Fruit fly (Drosophila melanogaster) whole organism, embryonic: ENCODE measurements around the gene Rim2.

Source experiments
- ATbp ChIP-seq: fragments of 200-800 bp; sonication (Bioruptor generic); optimal IDR thresholded peaks from 2 replicates; lab custom pipeline; 2017; ENCODE audit warnings: missing biosample characterization, mild to moderate bottlenecking, missing genetic modification characterization, missing genetic modification reagents
- Adf1 ChIP-seq: fragments of 200-800 bp; sonication (Bioruptor generic); IDR thresholded peaks from 2 replicates; pipeline ENCODE4 v1.3.6; 2022; ENCODE audit warnings: missing biosample characterization, missing genetic modification characterization
- CG10209 ChIP-seq: fragments of 200-800 bp; sonication (Bioruptor generic); optimal IDR thresholded peaks from 3 replicates; lab custom pipeline; 2017; ENCODE audit warnings: missing biosample characterization, mild to moderate bottlenecking, missing genetic modification characterization, missing genetic modification reagents
- CG10565 ChIP-seq: fragments of 200-800 bp; sonication (Bioruptor generic); optimal IDR thresholded peaks from 3 replicates; lab custom pipeline; 2016; ENCODE audit warnings: missing biosample characterization, mild to moderate bottlenecking, missing genetic modification characterization
- CG12104 ChIP-seq: fragments of 200-800 bp; sonication (Bioruptor generic); optimal IDR thresholded peaks from 3 replicates; lab custom pipeline; 2016; ENCODE audit warnings: missing biosample characterization, missing genetic modification characterization
- CG12659 ChIP-seq: fragments of 200-800 bp; sonication (Bioruptor generic); optimal IDR thresholded peaks from 3 replicates; lab custom pipeline; 2017; ENCODE audit warnings: mild to moderate bottlenecking, missing biosample characterization, missing genetic modification reagents, missing genetic modification characterization
- CG14014 ChIP-seq: fragments of 200-800 bp; sonication (Bioruptor generic); IDR thresholded peaks from 2 replicates; pipeline ENCODE4 v1.3.6; 2022; ENCODE audit warnings: missing biosample characterization, missing genetic modification characterization
- CG1602 ChIP-seq: fragments of 200-800 bp; sonication (Bioruptor generic); optimal IDR thresholded peaks from 3 replicates; lab custom pipeline; 2016; ENCODE audit warnings: missing biosample characterization, missing genetic modification characterization
- CG17186 ChIP-seq: fragments of 200-800 bp; sonication (Bioruptor generic); optimal IDR thresholded peaks from 3 replicates; lab custom pipeline; 2017; ENCODE audit warnings: missing biosample characterization, missing genetic modification reagents, missing genetic modification characterization
- CG17361 ChIP-seq: fragments of 200-800 bp; sonication (Bioruptor generic); IDR thresholded peaks from 3 replicates; pipeline ENCODE4 v1.3.6; 2022; ENCODE audit warnings: missing biosample characterization, missing genetic modification characterization
- CG18476 ChIP-seq: fragments of 200-800 bp; sonication (Bioruptor generic); optimal IDR thresholded peaks from 2 replicates; lab custom pipeline; 2016; ENCODE audit warnings: missing biosample characterization, mild to moderate bottlenecking, missing genetic modification characterization
- CG2120 ChIP-seq: fragments of 200-800 bp; sonication (Bioruptor generic); optimal IDR thresholded peaks from 3 replicates; lab custom pipeline; 2016; ENCODE audit warnings: missing biosample characterization, missing genetic modification characterization
- CG2129 ChIP-seq: fragments of 200-800 bp; sonication (Bioruptor generic); IDR thresholded peaks from 2 replicates; pipeline ENCODE4 v1.3.6; 2022; ENCODE audit warnings: missing biosample characterization, missing genetic modification characterization; ENCODE audit not compliant: partially characterized antibody
- CG2199 ChIP-seq: fragments of 200-800 bp; sonication (Bioruptor generic); IDR thresholded peaks from 3 replicates; pipeline ENCODE4 v1.3.6; 2022; ENCODE audit warnings: missing biosample characterization, missing genetic modification characterization
- CG2889 ChIP-seq: fragments of 200-800 bp; sonication (Bioruptor generic); IDR thresholded peaks from 3 replicates; pipeline ENCODE4 v1.3.6; 2022; ENCODE audit warnings: missing biosample characterization, missing genetic modification characterization
- CG3995 ChIP-seq: fragments of 200-800 bp; sonication (Bioruptor generic); optimal IDR thresholded peaks from 3 replicates; lab custom pipeline; 2016; ENCODE audit warnings: missing biosample characterization, missing genetic modification characterization
- CG6683 ChIP-seq: fragments of 200-800 bp; sonication (Bioruptor generic); optimal IDR thresholded peaks from 2 replicates; lab custom pipeline; 2017; ENCODE audit warnings: missing biosample characterization, mild to moderate bottlenecking, missing genetic modification characterization, missing genetic modification reagents
- CG8765 ChIP-seq: fragments of 200-800 bp; sonication (Bioruptor generic); IDR thresholded peaks from 2 replicates; pipeline ENCODE4 v1.3.6; 2022; ENCODE audit warnings: missing biosample characterization, missing genetic modification characterization
- CTCF ChIP-seq: fragments of 200-800 bp; sonication (Bioruptor generic); optimal IDR thresholded peaks from 2 replicates; lab custom pipeline; 2017; ENCODE audit warnings: missing biosample characterization, mild to moderate bottlenecking, missing genetic modification characterization, moderate library complexity
- CoRest ChIP-seq: fragments of 200-800 bp; sonication (Bioruptor generic); optimal IDR thresholded peaks from 3 replicates; lab custom pipeline; 2018; ENCODE audit warnings: missing biosample characterization, mild to moderate bottlenecking, missing genetic modification characterization, moderate library complexity
- Dp ChIP-seq: fragments of 200-800 bp; sonication (Bioruptor generic); optimal IDR thresholded peaks from 2 replicates; lab custom pipeline; 2018; ENCODE audit warnings: missing biosample characterization, mild to moderate bottlenecking, missing genetic modification characterization, moderate library complexity
- Hmr ChIP-seq: fragments of 200-800 bp; sonication (Bioruptor generic); optimal IDR thresholded peaks from 3 replicates; lab custom pipeline; 2017; ENCODE audit warnings: mild to moderate bottlenecking, missing biosample characterization, missing genetic modification reagents, missing genetic modification characterization
- Hmx ChIP-seq: fragments of 200-800 bp; sonication (Bioruptor generic); optimal IDR thresholded peaks from 2 replicates; lab custom pipeline; 2016; ENCODE audit warnings: missing biosample characterization, missing genetic modification characterization
- Hr51 ChIP-seq, 2 experiments: fragments of 200-800 bp; sonication (Bioruptor generic); optimal IDR thresholded peaks; 2 replicates in 1 of 2; 3 replicates in 1 of 2; lab custom pipeline; 2016 to 2018; ENCODE audit warnings: missing biosample characterization in 2 of 2, missing genetic modification characterization in 2 of 2, mild to moderate bottlenecking in 1 of 2, moderate library complexity in 1 of 2
- MBD-R2 ChIP-seq: fragments of 200-800 bp; sonication (Bioruptor generic); IDR thresholded peaks from 2 replicates; pipeline ENCODE4 v1.3.6; 2022; ENCODE audit warnings: missing biosample characterization, missing genetic modification characterization
- Mad ChIP-seq: fragments of 200-800 bp; sonication (Bioruptor generic); optimal IDR thresholded peaks from 2 replicates; lab custom pipeline; 2016; ENCODE audit warnings: missing biosample characterization, missing genetic modification characterization
- Mrtf ChIP-seq: fragments of 200-800 bp; sonication (Bioruptor generic); IDR thresholded peaks from 3 replicates; pipeline ENCODE4 v1.3.6; 2022; ENCODE audit warnings: missing biosample characterization, missing genetic modification characterization
- NC2β ChIP-seq: fragments of 200-800 bp; sonication (Bioruptor generic); optimal IDR thresholded peaks from 2 replicates; lab custom pipeline; 2016; ENCODE audit warnings: missing biosample characterization, missing genetic modification characterization
- NFAT ChIP-seq: fragments of 200-800 bp; sonication (Bioruptor generic); IDR thresholded peaks from 2 replicates; pipeline ENCODE4 v1.3.6; 2022; ENCODE audit warnings: missing biosample characterization, missing genetic modification characterization
- Neu2 ChIP-seq: fragments of 200-800 bp; sonication (Bioruptor generic); optimal IDR thresholded peaks from 3 replicates; lab custom pipeline; 2016; ENCODE audit warnings: missing biosample characterization, missing genetic modification characterization, borderline replicate concordance
- Optix ChIP-seq: fragments of 200-800 bp; sonication (Bioruptor generic); IDR thresholded peaks from 3 replicates; pipeline ENCODE4 v1.3.6; 2022; ENCODE audit warnings: missing biosample characterization, missing genetic modification characterization
- Poxn ChIP-seq: fragments of 200-800 bp; sonication (Bioruptor generic); IDR thresholded peaks from 2 replicates; pipeline ENCODE4 v1.3.6; 2022; ENCODE audit warnings: missing biosample characterization, missing genetic modification characterization
- Stat92E ChIP-seq, 3 experiments: fragments of >200 bp in 2 of 3; fragments of 200-800 bp in 1 of 3; sonication (Bioruptor generic) in 1 of 3; optimal IDR thresholded peaks; 2 replicates each; lab custom pipeline; 2017 to 2019; ENCODE audit warnings: missing biosample characterization in 3 of 3, missing genetic modification characterization in 3 of 3, mild to moderate bottlenecking in 1 of 3, moderate library complexity in 1 of 3
- ash1 ChIP-seq: fragments of 200-800 bp; sonication (Bioruptor generic); optimal IDR thresholded peaks from 2 replicates; lab custom pipeline; 2018; ENCODE audit warnings: missing biosample characterization, mild to moderate bottlenecking, missing genetic modification characterization
- bab2 ChIP-seq: fragments of 200-800 bp; sonication (Bioruptor generic); optimal IDR thresholded peaks from 2 replicates; lab custom pipeline; 2016; ENCODE audit warnings: missing biosample characterization, missing genetic modification characterization
- bsh ChIP-seq, 2 experiments: fragments of 200-800 bp; sonication (Bioruptor generic); optimal IDR thresholded peaks; 2 replicates each; lab custom pipeline; 2017 to 2018; ENCODE audit warnings: mild to moderate bottlenecking in 2 of 2, missing biosample characterization in 2 of 2, missing genetic modification characterization in 2 of 2, moderate library complexity in 1 of 2
- corto ChIP-seq: fragments of 200-800 bp; sonication (Bioruptor generic); optimal IDR thresholded peaks from 2 replicates; lab custom pipeline; 2016; ENCODE audit warnings: missing biosample characterization, mild to moderate bottlenecking, missing genetic modification characterization, moderate library complexity
- crol ChIP-seq: fragments of 200-800 bp; sonication (Bioruptor generic); IDR thresholded peaks from 2 replicates; pipeline ENCODE4 v1.3.6; 2022; ENCODE audit warnings: missing biosample characterization, missing genetic modification characterization
- eyg ChIP-seq: fragments of 200-800 bp; sonication (Bioruptor generic); optimal IDR thresholded peaks from 3 replicates; lab custom pipeline; 2016; ENCODE audit warnings: missing biosample characterization, missing genetic modification characterization
- fd102C ChIP-seq: fragments of 200-800 bp; sonication (Bioruptor generic); optimal IDR thresholded peaks from 2 replicates; lab custom pipeline; 2018; ENCODE audit warnings: missing biosample characterization, mild to moderate bottlenecking, missing genetic modification characterization, moderate library complexity
- fd3F ChIP-seq: fragments of 200-800 bp; sonication (Bioruptor generic); optimal IDR thresholded peaks from 2 replicates; lab custom pipeline; 2018; ENCODE audit warnings: missing biosample characterization, mild to moderate bottlenecking, missing genetic modification characterization, moderate library complexity
- gsb-n ChIP-seq: fragments of 200-800 bp; sonication (Bioruptor generic); optimal IDR thresholded peaks from 3 replicates; lab custom pipeline; 2018; ENCODE audit warnings: missing biosample characterization, mild to moderate bottlenecking, missing genetic modification characterization
- ham ChIP-seq: fragments of 200-800 bp; sonication (Bioruptor generic); IDR thresholded peaks from 2 replicates; pipeline ENCODE4 v1.3.6; 2022; ENCODE audit warnings: missing biosample characterization, missing genetic modification characterization
- lmd ChIP-seq: fragments of 200-800 bp; sonication (Bioruptor generic); IDR thresholded peaks from 2 replicates; pipeline ENCODE4 v1.3.6; 2022; ENCODE audit warnings: missing biosample characterization, missing genetic modification characterization
- otp ChIP-seq: fragments of 200-800 bp; sonication (Bioruptor generic); IDR thresholded peaks from 3 replicates; pipeline ENCODE4, ENCODE4 v1.3.6; 2022; ENCODE audit warnings: missing biosample characterization, missing genetic modification characterization
- p53 ChIP-seq: fragments of 200-800 bp; sonication (Bioruptor generic); optimal IDR thresholded peaks from 2 replicates; lab custom pipeline; 2016; ENCODE audit warnings: missing biosample characterization, missing genetic modification characterization
- pum ChIP-seq: fragments of 200-800 bp; sonication (Bioruptor generic); optimal IDR thresholded peaks from 2 replicates; lab custom pipeline; 2016; ENCODE audit warnings: missing biosample characterization, missing genetic modification characterization
- pzg ChIP-seq: fragments of 200-800 bp; sonication (Bioruptor generic); optimal IDR thresholded peaks from 3 replicates; lab custom pipeline; 2018; ENCODE audit warnings: missing biosample characterization, mild to moderate bottlenecking, missing genetic modification characterization, moderate library complexity
- shn ChIP-seq: fragments of 200-800 bp; sonication (Bioruptor generic); optimal IDR thresholded peaks from 3 replicates; lab custom pipeline; 2016; ENCODE audit warnings: missing biosample characterization, missing genetic modification characterization
- trem ChIP-seq: fragments of 200-800 bp; optimal IDR thresholded peaks from 3 replicates; lab custom pipeline; 2019; ENCODE audit warnings: missing biosample characterization, mild to moderate bottlenecking, missing genetic modification characterization, moderate library complexity
- twi ChIP-seq: fragments of 200-800 bp; optimal IDR thresholded peaks from 2 replicates; lab custom pipeline; 2019; ENCODE audit warnings: missing biosample characterization, mild to moderate bottlenecking, missing genetic modification characterization, moderate library complexity
- tx ChIP-seq: fragments of 200-800 bp; sonication (Bioruptor generic); optimal IDR thresholded peaks from 2 replicates; lab custom pipeline; 2016; ENCODE audit warnings: missing biosample characterization, missing genetic modification characterization
- wdn ChIP-seq: fragments of 200-800 bp; sonication (Bioruptor generic); IDR thresholded peaks from 2 replicates; pipeline ENCODE4 v1.3.6; 2022; ENCODE audit warnings: missing biosample characterization, missing genetic modification characterization

Gene Rim2

dm6 chr2L:1728620-1728944 lies 4.4 kb upstream of the Rim2 start, which contains the start of gene Rrp40 (continued):
- no peak for TF ChIP-seq crol
- no peak for TF ChIP-seq CG10565 (GFP tag; lab: Kevin White, UChicago)
- TF ChIP-seq pum (GFP tag; lab: Kevin White, UChicago) = no peak
- TF ChIP-seq CG2120 = no peak
- peak; percentile 60 for TF ChIP-seq pzg (GFP tag; lab: Kevin White, UChicago)
- no peak for TF ChIP-seq CG2889
- no peak for TF ChIP-seq shn
- no peak for TF ChIP-seq ham (GFP tag; lab: Robert Waterston, UW)
- peak; percentile 14 for TF ChIP-seq trem (tag; lab: Kevin White, UChicago)
- no peak for TF ChIP-seq CG18476 (GFP tag; lab: Kevin White, UChicago)
- TF ChIP-seq corto (GFP tag; lab: Kevin White, UChicago) = no peak
- TF ChIP-seq CG6683 (GFP tag; lab: Kevin White, UChicago) = no peak
- no peak for TF ChIP-seq gsb-n (tag; lab: Kevin White, UChicago)
- TF ChIP-seq otp (GFP tag; lab: Robert Waterston, UW) = no peak
- no peak for TF ChIP-seq wdn
- TF ChIP-seq CG1602 (GFP tag; lab: Kevin White, UChicago) = no peak
- no peak for TF ChIP-seq Stat92E (GFP tag; optimal IDR thresholded peaks at IDR 0.05; lab: Kevin White, UChicago)
- no peak for TF ChIP-seq eyg
- no peak for TF ChIP-seq ash1
- no peak for TF ChIP-seq bsh (GFP tag; optimal IDR thresholded peaks at IDR 0.05; lab: Kevin White, UChicago)
- TF ChIP-seq fd102C (GFP tag; lab: Kevin White, UChicago) = no peak
- no peak for TF ChIP-seq CoRest (tag; lab: Kevin White, UChicago)
- no peak for TF ChIP-seq Hmx (GFP tag; lab: Kevin White, UChicago)
- peak; percentile 38 for TF ChIP-seq CG17186 (GFP tag; lab: Kevin White, UChicago)
- no peak for TF ChIP-seq CG12104
- TF ChIP-seq bab2 = no peak
- TF ChIP-seq CG2129 (GFP tag; lab: Robert Waterston, UW) = no peak
- peak; percentile 74 for TF ChIP-seq MBD-R2
- TF ChIP-seq NC2β (GFP tag; lab: Kevin White, UChicago) = no peak
- TF ChIP-seq Hr51 (GFP tag; optimal IDR thresholded peaks at IDR 0.05; lab: Kevin White, UChicago) = no peak
- TF ChIP-seq CG14014 (GFP tag; lab: Robert Waterston, UW) = no peak
- no peak for TF ChIP-seq fd3F (GFP tag; lab: Kevin White, UChicago)
- TF ChIP-seq CTCF = peak; percentile 12
- TF ChIP-seq CG12659 (GFP tag; lab: Kevin White, UChicago) = peak; percentile 38
- no peak for TF ChIP-seq NFAT
- no peak for TF ChIP-seq p53
- no peak for TF ChIP-seq ATbp
- TF ChIP-seq Poxn (GFP tag; lab: Robert Waterston, UW) = no peak
- no peak for TF ChIP-seq lmd (GFP tag; lab: Robert Waterston, UW)
- peak; percentile 82 for TF ChIP-seq Dp (GFP tag; lab: Kevin White, UChicago)
- TF ChIP-seq Optix = no peak
- TF ChIP-seq Hmr (GFP tag; lab: Kevin White, UChicago) = no peak
- TF ChIP-seq CG3995 (GFP tag; lab: Kevin White, UChicago) = peak; percentile 5
- no peak for TF ChIP-seq CG8765 (GFP tag; lab: Robert Waterston, UW)
- no peak for TF ChIP-seq Mad (GFP tag; lab: Kevin White, UChicago)
- TF ChIP-seq Neu2 (GFP tag; lab: Kevin White, UChicago) = no peak
- no peak for TF ChIP-seq Mrtf (GFP tag; lab: Robert Waterston, UW)
- TF ChIP-seq CG17361 (GFP tag; lab: Robert Waterston, UW) = no peak
- peak; percentile 50 for TF ChIP-seq twi
- no peak for TF ChIP-seq tx
- TF ChIP-seq CG2199 = no peak
- no peak for TF ChIP-seq CG10209 (GFP tag; lab: Kevin White, UChicago)
- no peak for TF ChIP-seq Adf1 (GFP tag; lab: Robert Waterston, UW)
